Worm (Caenorhabditis elegans) whole organism, L3 larva: ENCODE measurements around the gene K09B11.4.

Experiments
- ZK546.5 ChIP-seq: sonication (generic microtip); optimal IDR thresholded peaks from 2 replicates; lab custom pipeline; 2017; ENCODE audit warnings: missing biosample characterization, missing genetic modification characterization
- ama-1 ChIP-seq: fragments of 150-350 bp; optimal IDR thresholded peaks from 2 replicates; lab custom pipeline; 2018
- ceh-16 ChIP-seq: sonication (generic microtip); optimal IDR thresholded peaks from 2 replicates; lab custom pipeline; 2017; ENCODE audit warnings: missing biosample characterization, missing genetic modification characterization
- ceh-28 ChIP-seq: fragments of 150-350 bp; optimal IDR thresholded peaks from 2 replicates; lab custom pipeline; 2014; ENCODE audit warnings: missing biosample characterization, missing genetic modification reagents, missing genetic modification characterization
- ceh-82 ChIP-seq: fragments of 150-350 bp; optimal IDR thresholded peaks from 2 replicates; lab custom pipeline; 2014; ENCODE audit warnings: missing biosample characterization, missing genetic modification characterization
- ceh-9 ChIP-seq: sonication (generic microtip); optimal IDR thresholded peaks from 2 replicates; lab custom pipeline; 2018; ENCODE audit warnings: missing biosample characterization, missing genetic modification characterization
- daf-12 ChIP-seq: fragments of 150-350 bp; optimal IDR thresholded peaks from 2 replicates; lab custom pipeline; 2014; ENCODE audit warnings: missing biosample characterization, missing genetic modification reagents, missing genetic modification characterization
- egl-27 ChIP-seq: sonication (generic microtip); optimal IDR thresholded peaks from 4 replicates; lab custom pipeline; 2017; ENCODE audit warnings: missing biosample characterization, missing genetic modification reagents, missing genetic modification characterization
- egl-5 ChIP-seq: fragments of 150-350 bp; optimal IDR thresholded peaks from 2 replicates; lab custom pipeline; 2017; ENCODE audit warnings: missing biosample characterization, missing genetic modification reagents, missing genetic modification characterization, inconsistent platforms
- elt-1 ChIP-seq: fragments of 150-350 bp; optimal IDR thresholded peaks from 2 replicates; lab custom pipeline; 2014; ENCODE audit warnings: missing biosample characterization, missing genetic modification characterization
- elt-2 ChIP-seq: sonication (generic microtip); optimal IDR thresholded peaks from 2 replicates; lab custom pipeline; 2016; ENCODE audit warnings: missing genetic modification reagents, mild to moderate bottlenecking, missing genetic modification characterization, missing compliant biosample characterization
- eor-1 ChIP-seq, 2 experiments: fragments of 150-350 bp; optimal IDR thresholded peaks; 2 replicates each; lab custom pipeline; 2014 to 2018; ENCODE audit warnings: missing biosample characterization in 2 of 2, missing genetic modification characterization in 2 of 2
- fkh-10 ChIP-seq: sonication (generic microtip); optimal IDR thresholded peaks from 2 replicates; lab custom pipeline; 2017; ENCODE audit warnings: missing biosample characterization, missing genetic modification reagents, missing genetic modification characterization
- fkh-2 ChIP-seq: fragments of 150-350 bp; optimal IDR thresholded peaks from 2 replicates; lab custom pipeline; 2014; ENCODE audit warnings: missing biosample characterization, missing genetic modification reagents, missing genetic modification characterization
- hmg-11 ChIP-seq: sonication (generic microtip); optimal IDR thresholded peaks from 2 replicates; lab custom pipeline; 2016; ENCODE audit warnings: missing genetic modification characterization, missing compliant biosample characterization
- lin-39 ChIP-seq: fragments of 150-350 bp; optimal IDR thresholded peaks from 2 replicates; lab custom pipeline; 2018; ENCODE audit warnings: missing biosample characterization, missing genetic modification reagents, missing genetic modification characterization
- mdl-1 ChIP-seq: fragments of 150-350 bp; optimal IDR thresholded peaks from 2 replicates; lab custom pipeline; 2014; ENCODE audit warnings: missing biosample characterization, missing genetic modification characterization
- nhr-11 ChIP-seq: fragments of 150-350 bp; optimal IDR thresholded peaks from 2 replicates; lab custom pipeline; 2014; ENCODE audit warnings: missing biosample characterization, missing genetic modification characterization
- nhr-23 ChIP-seq: fragments of 150-350 bp; optimal IDR thresholded peaks from 2 replicates; lab custom pipeline; 2014; ENCODE audit warnings: missing biosample characterization, missing genetic modification reagents, missing genetic modification characterization
- nhr-25 ChIP-seq: sonication (generic microtip); optimal IDR thresholded peaks from 2 replicates; lab custom pipeline; 2017; ENCODE audit warnings: missing biosample characterization, missing genetic modification characterization
- nhr-28 ChIP-seq: fragments of 150-350 bp; optimal IDR thresholded peaks from 2 replicates; lab custom pipeline; 2014; ENCODE audit warnings: missing biosample characterization, missing genetic modification characterization
- nhr-43 ChIP-seq: sonication (generic microtip); optimal IDR thresholded peaks from 2 replicates; lab custom pipeline; 2016; ENCODE audit warnings: mild to moderate bottlenecking, missing genetic modification characterization, missing compliant biosample characterization; ENCODE audit not compliant: poor library complexity, severe bottlenecking
- nhr-76 ChIP-seq: fragments of 150-350 bp; sonication (generic microtip); optimal IDR thresholded peaks from 5 replicates; lab custom pipeline; 2014; ENCODE audit warnings: missing biosample characterization, missing genetic modification characterization
- pha-4 ChIP-seq: fragments of 150-350 bp; optimal IDR thresholded peaks from 2 replicates; lab custom pipeline; 2014; ENCODE audit warnings: missing biosample characterization, missing genetic modification reagents, missing genetic modification characterization
- pqm-1 ChIP-seq: fragments of 150-350 bp; optimal IDR thresholded peaks from 2 replicates; lab custom pipeline; 2017; ENCODE audit warnings: missing biosample characterization, missing genetic modification characterization, inconsistent platforms
- sea-2 ChIP-seq: fragments of 150-350 bp; sonication (generic microtip); optimal IDR thresholded peaks from 4 replicates; lab custom pipeline; 2014; ENCODE audit warnings: missing biosample characterization, missing genetic modification reagents, missing genetic modification characterization
- skn-1 ChIP-seq: fragments of 150-350 bp; optimal IDR thresholded peaks from 2 replicates; lab custom pipeline; 2014; ENCODE audit warnings: missing biosample characterization, missing genetic modification characterization
- snpc-4 ChIP-seq: fragments of 150-350 bp; optimal IDR thresholded peaks from 2 replicates; lab custom pipeline; 2014; ENCODE audit warnings: missing biosample characterization, missing genetic modification characterization
- tbx-2 ChIP-seq: sonication (generic microtip); optimal IDR thresholded peaks from 2 replicates; lab custom pipeline; 2016; ENCODE audit warnings: mild to moderate bottlenecking, missing genetic modification characterization, missing compliant biosample characterization
- unc-39 ChIP-seq: sonication (generic microtip); optimal IDR thresholded peaks from 4 replicates; lab custom pipeline; 2017; ENCODE audit warnings: missing biosample characterization, missing genetic modification characterization
- unc-62 ChIP-seq: fragments of 150-350 bp; sonication (generic microtip); optimal IDR thresholded peaks from 4 replicates; lab custom pipeline; 2014; ENCODE audit warnings: missing biosample characterization, missing genetic modification reagents, missing genetic modification characterization
- ztf-11 ChIP-seq: fragments of 150-350 bp; optimal IDR thresholded peaks from 2 replicates; lab custom pipeline; 2014; ENCODE audit warnings: missing biosample characterization, missing genetic modification characterization
- ztf-4 ChIP-seq: fragments of 150-350 bp; optimal IDR thresholded peaks from 2 replicates; lab custom pipeline; 2014; ENCODE audit warnings: missing biosample characterization, missing genetic modification characterization

The K09B11.4 gene

ce11 chrIV:13400456-13401364 is 28.6 kb upstream of the K09B11.4 start, which contains the start of the genes memi-2 and cyp-31A5:
Gene memi-2 (minus strand): TSS chrIV:13400506.
Gene cyp-31A5 (plus strand): TSS chrIV:13401289.
- TF ChIP-seq skn-1 (tag; lab: Kevin White, UChicago) (no peak), nhr-11 (tag; lab: Kevin White, UChicago) (no peak), ztf-11 (tag; lab: Kevin White, UChicago) (no peak), elt-1 (no peak), ztf-4 (no peak), ceh-82 (no peak), tbx-2 (tag; lab: Kevin White, UChicago) (no peak), fkh-10 (GFP tag; lab: Kevin White, UChicago) (no peak), elt-2 (tag; lab: Kevin White, UChicago) (no peak)

DNA sequence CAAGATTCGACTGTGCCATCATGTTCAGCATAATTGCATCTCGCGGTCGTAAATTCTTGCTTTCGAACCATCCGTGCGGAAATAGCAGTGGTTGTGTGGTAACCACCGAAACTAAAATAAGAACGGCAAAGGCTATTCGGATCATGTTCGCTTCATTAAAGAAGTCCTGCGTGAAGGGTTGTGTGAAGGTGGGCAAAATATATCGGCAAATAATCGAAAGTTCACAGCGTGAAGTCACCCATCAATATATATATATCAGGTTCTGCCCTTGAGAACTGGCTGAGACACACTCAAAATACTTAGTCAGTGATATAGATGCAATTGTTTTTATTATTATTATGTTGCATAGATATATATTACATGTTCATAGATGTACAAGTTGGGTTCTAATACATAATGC is 21.3 kb upstream of the K09B11.4 start, which contains the start of gene Y62E10A.19:
Gene Y62E10A.19, minus strand, starts transcription at position 289 of the 400 bp plus-strand sequence.
- TF ChIP-seq ZK546.5 (tag; lab: Kevin White, UChicago) (no peak), nhr-25 (peak; percentile 30), snpc-4 (tag; lab: Kevin White, UChicago) (no peak)

DNA sequence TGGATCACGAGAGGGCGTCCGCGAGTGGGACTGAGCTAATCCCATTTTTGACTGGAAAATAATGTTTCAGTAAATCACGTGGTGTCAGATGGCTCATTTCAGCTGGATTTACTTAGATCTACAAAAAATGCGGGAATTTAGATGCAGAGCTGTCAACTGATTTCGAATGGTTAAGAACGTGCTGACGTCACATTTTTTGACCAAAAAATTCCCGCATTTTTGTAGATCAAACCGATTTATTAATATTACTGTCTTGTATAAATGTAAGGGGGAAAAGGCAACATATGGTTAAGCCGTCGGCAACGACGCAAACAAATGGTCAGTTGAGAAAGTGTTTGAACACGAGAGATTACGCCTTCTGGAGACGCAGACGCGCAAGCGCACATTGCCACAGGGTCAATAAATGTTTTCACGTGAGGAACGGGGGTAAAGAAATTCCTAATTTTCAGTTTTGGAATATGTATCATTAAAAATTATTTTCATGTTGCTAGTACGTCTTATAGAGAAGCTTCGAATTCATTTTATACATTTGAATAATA is 16.4 kb upstream of the K09B11.4 start, which contains the start of gene gcl-1:
Gene gcl-1, minus strand, starts transcription at position 51 of the 539 bp plus-strand sequence.
- TF ChIP-seq hmg-11 = peak; percentile 50
- no peak for TF ChIP-seq pqm-1 (tag; lab: Kevin White, UChicago)
- no peak for TF ChIP-seq fkh-2 (tag; lab: Kevin White, UChicago)
- TF ChIP-seq egl-27 = no peak
- no peak for TF ChIP-seq fkh-10 (GFP tag; lab: Kevin White, UChicago)
- no peak for TF ChIP-seq eor-1 (tag; optimal IDR thresholded peaks at IDR 0.05; lab: Kevin White, UChicago)
- no peak for TF ChIP-seq tbx-2 (tag; lab: Kevin White, UChicago)
- TF ChIP-seq pha-4 (tag; lab: Kevin White, UChicago) = peak; percentile 62
- no peak for TF ChIP-seq ztf-4
- no peak for TF ChIP-seq nhr-43 (tag; lab: Kevin White, UChicago)
- no peak for TF ChIP-seq lin-39 (tag; lab: Kevin White, UChicago)
- TF ChIP-seq nhr-76 (tag; lab: Kevin White, UChicago) = no peak
- TF ChIP-seq daf-12 (tag; lab: Kevin White, UChicago) = no peak
- TF ChIP-seq nhr-28 (tag; lab: Kevin White, UChicago) = no peak
- TF ChIP-seq snpc-4 (tag; lab: Kevin White, UChicago) = peak; percentile 25
- no peak for TF ChIP-seq mdl-1
- peak; percentile 5 for TF ChIP-seq elt-2 (tag; lab: Kevin White, UChicago)

ce11 chrIV:13415739-13416271 is 13.5 kb upstream of the K09B11.4 start, which contains the start of the genes pik-1 and aptf-2:
Gene pik-1 (plus strand): TSS chrIV:13416041.
Gene aptf-2 (minus strand): TSS chrIV:13416051.
- TF ChIP-seq nhr-23 (tag; lab: Kevin White, UChicago) (no peak), unc-39 (tag; lab: Kevin White, UChicago) (no peak), hmg-11 (peak; percentile 8), pha-4 (tag; lab: Kevin White, UChicago) (peak; percentile 47)
- TF ChIP-seq, all 47 proteins: peak for 2

DNA sequence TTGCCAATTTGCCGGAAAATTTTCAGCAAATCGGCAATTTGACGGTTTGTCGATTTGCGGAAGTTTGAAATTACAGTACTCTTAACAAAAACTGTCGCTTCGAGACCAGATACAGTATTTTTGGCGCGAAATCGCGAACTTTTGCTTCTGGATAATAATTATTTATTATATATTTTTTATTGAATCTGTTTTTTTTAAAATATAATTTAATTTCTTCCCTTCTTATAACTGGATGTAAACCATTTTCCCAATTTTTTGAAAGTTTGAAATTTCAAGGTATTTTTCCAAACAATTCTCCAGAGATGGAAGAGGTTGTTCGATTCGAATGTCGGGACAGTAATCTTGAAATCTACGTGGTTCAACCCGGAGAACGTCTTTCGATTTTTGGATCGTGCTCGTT is 7.1 kb upstream of the K09B11.4 start, which contains the start of gene nol-9:
Gene nol-9, plus strand, starts transcription at position 301 of the 400 bp plus-strand sequence.
- no peak for TF ChIP-seq sea-2 (GFP tag; lab: Kevin White, UChicago)
- no peak for TF ChIP-seq ceh-28
- TF ChIP-seq ceh-16 = no peak
- no peak for TF ChIP-seq egl-5 (tag; lab: Kevin White, UChicago)
- TF ChIP-seq unc-62 (GFP tag; lab: Kevin White, UChicago) = no peak
- TF ChIP-seq ZK546.5 (tag; lab: Kevin White, UChicago) = no peak
- no peak for TF ChIP-seq ama-1
- no peak for TF ChIP-seq ztf-11 (tag; lab: Kevin White, UChicago)
- TF ChIP-seq unc-39 (tag; lab: Kevin White, UChicago) = no peak
- TF ChIP-seq nhr-43 (tag; lab: Kevin White, UChicago) = no peak
- TF ChIP-seq ztf-4 = no peak
- TF ChIP-seq ceh-9 = no peak
- TF ChIP-seq nhr-23 (tag; lab: Kevin White, UChicago) = no peak
- TF ChIP-seq nhr-28 (tag; lab: Kevin White, UChicago) = no peak
- TF ChIP-seq daf-12 (tag; lab: Kevin White, UChicago) = no peak
- TF ChIP-seq eor-1 (tag; optimal IDR thresholded peaks at IDR 0.05; lab: Kevin White, UChicago) = no peak
